Worm (Caenorhabditis elegans): ENCODE measurements around the gene nhr-48.

ce11 chrX:15663740-15664139 is 44.3 kb upstream of the nhr-48 start:
- TF ChIP-seq nhr-76 (tag; optimal IDR thresholded peaks at IDR 0.05) (no peak), eor-1 (tag; optimal IDR thresholded peaks at IDR 0.05) (no peak), sea-2 (GFP tag; optimal IDR thresholded peaks at IDR 0.05) (no peak), R02D3.7 (tag; optimal IDR thresholded peaks at IDR 0.05) (no peak), fkh-10 (GFP tag; optimal IDR thresholded peaks at IDR 0.05) (no peak), ceh-82 (tag; optimal IDR thresholded peaks at IDR 0.05) (no peak)

All from whole organism, L3 larva.